Fruit fly (Drosophila melanogaster): Measurements from ENCODE around the gene CG43658.

Gene CG43658

DNA sequence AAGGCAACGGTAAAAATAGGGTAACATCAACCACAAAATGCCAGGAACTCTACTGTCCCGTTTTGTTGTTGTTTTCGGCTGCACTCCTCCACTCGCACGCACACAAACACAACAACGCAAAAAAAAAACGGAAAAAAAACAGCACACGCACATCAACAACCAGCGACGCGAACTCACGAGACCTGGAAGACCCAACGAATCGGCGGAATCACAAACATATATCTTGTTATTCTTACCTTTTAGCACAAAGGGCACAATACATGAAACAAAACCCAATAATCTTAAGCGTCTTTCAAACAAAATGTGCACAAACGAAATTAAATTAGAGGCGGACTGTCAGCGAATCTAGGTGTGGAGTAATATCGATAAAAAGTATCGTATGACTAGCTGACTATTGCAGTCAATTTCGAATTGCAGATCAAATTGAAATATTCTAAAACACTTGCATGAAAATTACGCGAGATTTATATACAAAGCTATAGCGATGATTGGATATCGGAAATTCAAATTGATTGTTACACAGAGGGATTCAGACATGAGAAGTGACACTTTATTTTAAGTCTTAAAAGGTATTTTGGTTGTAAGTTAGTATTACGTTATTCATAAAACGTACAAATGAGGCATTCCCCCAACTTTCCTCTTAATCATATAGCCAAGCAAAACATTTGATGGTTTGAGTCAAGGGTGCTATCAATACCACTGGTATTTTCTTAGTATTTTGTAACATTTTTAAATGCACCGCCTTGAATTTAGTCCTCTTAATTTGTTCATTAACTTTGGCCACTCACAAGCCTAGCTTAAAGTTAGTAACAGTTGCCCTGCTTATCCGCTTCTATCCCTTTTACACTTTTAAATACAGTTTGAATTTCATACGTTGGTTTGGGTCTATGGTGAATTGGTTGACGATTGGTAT lies 18.1 kb upstream of the CG43658 start, which contains the start of gene Ankle2:
Ankle2 (minus strand) TSS at position 361 of the 913 bp plus-strand sequence.
- TF ChIP-seq CTCF (optimal IDR thresholded peaks at IDR 0.05) (no peak), CG8478 (optimal IDR thresholded peaks at IDR 0.05) (no peak)

DNA sequence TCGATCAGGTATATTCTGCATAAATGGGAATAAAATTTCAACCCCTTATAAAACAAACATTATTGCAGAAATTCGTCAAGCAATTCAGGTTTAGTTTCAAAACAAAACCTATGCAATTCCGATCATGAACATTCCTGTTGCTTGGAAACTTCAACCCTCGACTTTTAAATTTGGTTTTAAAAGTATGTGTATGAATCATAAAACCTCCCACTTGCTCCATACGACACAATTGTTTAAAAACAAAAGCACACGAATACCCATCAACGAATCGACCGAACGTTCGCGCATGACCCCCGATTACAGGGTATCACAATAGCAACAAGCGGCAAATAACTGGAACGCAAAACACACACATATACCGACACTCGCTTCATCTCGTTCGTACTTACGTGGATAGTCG lies 17.1 kb upstream of the CG43658 start:
- TF ChIP-seq CTCF (optimal IDR thresholded peaks at IDR 0.05): no peak
- no peak for TF ChIP-seq CG8478 (optimal IDR thresholded peaks at IDR 0.05)

DNA sequence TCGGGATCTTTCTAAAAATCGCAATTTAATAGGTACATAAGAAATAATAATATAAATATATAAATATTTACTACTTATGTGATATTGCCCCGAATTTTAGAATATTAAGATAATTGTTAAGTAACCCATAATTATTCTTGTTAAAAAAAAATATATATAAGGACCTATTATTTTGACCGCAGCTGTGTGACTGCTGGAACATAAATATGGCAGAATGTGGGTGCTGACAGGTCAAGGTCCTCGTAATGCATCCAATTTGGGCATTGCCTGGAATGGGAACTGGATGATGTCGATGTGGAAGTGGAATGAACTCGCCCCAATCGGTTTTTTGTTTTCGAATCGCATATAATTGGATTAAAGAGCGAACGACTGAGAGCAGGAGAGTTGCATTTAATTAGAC lies 16.4 kb upstream of the CG43658 start:
- no peak for TF ChIP-seq CG8478 (optimal IDR thresholded peaks at IDR 0.05)
- TF ChIP-seq CTCF (optimal IDR thresholded peaks at IDR 0.05): no peak

DNA sequence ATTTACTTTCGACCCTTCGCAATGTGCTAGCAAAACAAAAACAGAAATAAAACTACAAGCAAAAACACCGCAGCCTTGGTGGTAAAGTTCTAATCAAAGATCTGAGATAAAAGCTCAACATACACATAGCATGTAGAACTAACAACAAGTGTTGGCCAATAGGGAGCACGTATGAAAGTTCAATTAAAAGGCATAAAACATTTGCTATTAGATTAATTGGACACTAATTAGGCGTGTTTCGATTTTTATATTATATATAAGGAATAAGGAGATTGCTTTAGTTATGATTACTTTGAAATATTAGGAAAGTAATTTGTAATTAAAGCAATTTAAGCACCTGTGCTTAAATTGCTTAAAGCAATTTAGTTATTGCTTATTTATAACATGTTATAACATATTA lies 15.6 kb upstream of the CG43658 start:
- TF ChIP-seq CTCF (optimal IDR thresholded peaks at IDR 0.05): no peak
- TF ChIP-seq CG8478 (optimal IDR thresholded peaks at IDR 0.05): no peak

DNA sequence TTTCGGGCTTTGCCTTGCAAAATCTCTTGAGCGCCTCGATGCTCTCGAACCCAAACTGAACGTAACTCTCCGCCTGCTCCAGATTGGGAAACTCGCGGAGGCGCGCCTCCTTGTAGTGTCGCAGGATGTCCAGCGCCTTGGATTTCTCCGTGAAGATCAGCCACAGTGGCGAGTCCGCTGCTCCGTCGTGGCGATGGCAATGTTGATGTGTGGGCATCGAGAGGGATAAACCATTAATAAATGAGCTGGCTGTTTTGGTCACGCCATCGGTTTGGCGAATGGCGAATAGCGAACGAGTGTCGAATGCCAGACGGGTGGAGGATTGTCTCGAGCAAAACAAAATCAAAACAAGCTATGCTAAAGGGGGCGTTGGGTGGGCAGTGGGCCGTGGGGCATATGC lies 14.9 kb upstream of the CG43658 start:
- no peak for TF ChIP-seq CG8478 (optimal IDR thresholded peaks at IDR 0.05)
- TF ChIP-seq CTCF (optimal IDR thresholded peaks at IDR 0.05): no peak

DNA sequence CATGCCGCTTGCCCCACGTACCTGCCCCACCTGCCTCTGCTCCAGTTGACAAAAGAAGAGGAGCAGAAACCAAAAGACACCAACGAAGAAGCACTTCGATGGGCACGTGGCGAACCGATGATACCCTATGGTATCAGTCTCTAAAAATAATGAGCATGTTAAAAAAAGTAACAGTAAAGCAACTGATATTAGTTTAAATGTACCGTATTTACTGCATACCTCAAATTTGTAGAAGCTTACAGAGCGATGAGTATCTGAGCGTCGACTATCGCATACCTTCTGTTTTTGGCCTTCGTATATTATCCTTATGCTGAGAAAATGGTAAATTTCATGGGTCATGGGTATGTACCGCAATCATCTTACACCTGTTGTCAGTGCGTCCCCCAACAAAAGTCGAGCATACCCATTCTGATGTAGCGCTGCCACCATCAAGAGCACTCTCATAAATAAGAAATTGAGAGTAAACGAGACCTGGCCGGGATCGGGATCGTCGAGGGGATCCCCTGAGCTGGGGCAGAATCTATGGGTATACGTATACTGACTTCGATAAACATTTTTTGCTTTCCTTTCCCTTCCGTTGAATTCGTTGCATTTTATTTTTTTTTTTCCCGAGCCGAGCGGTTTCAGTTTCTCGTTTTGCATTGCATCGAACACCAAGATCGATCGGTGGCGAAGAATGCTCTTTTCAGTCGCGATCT lies 10.1 kb upstream of the CG43658 start:
- TF ChIP-seq CG8478 (optimal IDR thresholded peaks at IDR 0.05) (no peak), CTCF (optimal IDR thresholded peaks at IDR 0.05) (no peak)

DNA sequence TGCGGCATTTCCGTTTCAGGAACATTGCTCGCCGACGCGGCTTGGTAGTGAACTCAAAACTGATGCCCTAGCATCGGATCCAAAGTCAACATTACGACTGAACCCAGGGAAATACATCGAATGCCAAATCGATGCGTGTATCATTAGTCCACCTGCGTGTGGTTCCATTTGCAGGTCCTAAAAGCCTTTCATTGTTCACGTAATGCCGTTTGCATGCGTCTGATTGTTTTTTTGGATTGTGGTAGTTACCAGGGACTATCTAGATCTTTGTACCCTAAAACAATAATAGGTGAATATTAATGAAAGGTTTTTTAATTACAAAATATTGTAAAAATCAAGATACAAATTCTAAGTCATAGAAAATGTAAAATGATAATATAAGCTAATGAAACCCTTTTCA lies 8.1 kb upstream of the CG43658 start, which contains the start of gene ppk23:
ppk23 (minus strand) TSS at position 101 of the 400 bp plus-strand sequence.
- TF ChIP-seq CTCF (optimal IDR thresholded peaks at IDR 0.05) (no peak), CG8478 (optimal IDR thresholded peaks at IDR 0.05) (no peak)

DNA sequence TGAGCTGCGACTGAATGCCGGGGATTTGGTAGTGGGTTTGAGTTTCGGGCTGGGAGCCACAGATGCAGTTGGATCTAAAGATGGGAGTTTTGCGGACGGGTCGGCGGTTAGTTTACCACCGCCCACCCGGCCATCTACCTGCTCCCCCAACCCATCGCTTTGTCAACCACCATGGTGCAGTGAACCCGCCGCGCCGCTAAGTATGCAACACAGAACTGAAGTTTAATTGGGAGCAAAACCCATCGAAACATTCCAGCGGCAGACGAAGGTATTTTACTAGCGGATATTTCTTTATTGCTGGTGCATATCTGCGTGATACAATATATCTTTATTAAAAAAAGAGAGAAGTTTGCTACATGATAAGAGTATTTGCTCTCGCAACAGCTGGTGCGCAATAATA lies 5.1 kb upstream of the CG43658 start:
- TF ChIP-seq CTCF (optimal IDR thresholded peaks at IDR 0.05) (no peak), CG8478 (optimal IDR thresholded peaks at IDR 0.05) (no peak)

DNA sequence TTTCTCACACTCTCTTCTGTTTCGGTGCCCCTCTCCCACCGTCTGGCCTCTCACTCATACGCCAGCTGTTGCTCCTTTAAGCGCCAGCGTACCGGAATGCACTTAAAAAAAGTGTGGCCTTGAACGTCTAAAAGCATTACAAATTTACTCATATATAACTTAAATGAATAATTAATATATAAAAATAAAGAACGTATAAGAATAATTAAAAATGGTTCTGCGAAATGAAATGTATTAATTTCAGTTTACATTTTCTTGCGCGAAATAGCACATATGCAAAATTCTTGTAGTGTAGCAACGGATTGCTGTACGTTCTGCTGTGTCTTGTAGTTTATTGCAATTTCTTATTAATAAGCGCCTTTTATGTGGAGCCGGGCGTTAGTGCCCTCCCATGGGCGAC lies 1.6 kb upstream of the CG43658 start:
- TF ChIP-seq CG8478 (optimal IDR thresholded peaks at IDR 0.05) (no peak), CTCF (optimal IDR thresholded peaks at IDR 0.05) (no peak)

DNA sequence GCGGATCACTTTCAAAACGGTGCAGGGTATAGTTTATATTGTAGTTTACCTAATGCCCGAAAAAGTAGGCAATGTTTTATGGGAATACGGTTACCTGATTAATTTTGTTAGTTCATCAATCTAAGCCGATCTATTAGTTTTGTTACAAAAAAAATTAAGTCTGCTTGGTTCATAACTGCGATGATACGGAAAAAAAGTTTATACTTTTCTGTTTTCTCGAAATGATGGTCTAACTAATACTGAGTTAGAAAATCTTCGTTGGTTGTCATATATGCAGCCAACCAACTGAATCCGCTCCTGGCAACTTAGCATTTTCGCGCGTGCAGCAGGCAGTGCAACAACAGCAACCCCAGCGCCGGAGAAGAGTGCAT lies 948 bp upstream of the CG43658 start:
- TF ChIP-seq CG8478 (optimal IDR thresholded peaks at IDR 0.05) (no peak), CTCF (optimal IDR thresholded peaks at IDR 0.05) (no peak)

DNA sequence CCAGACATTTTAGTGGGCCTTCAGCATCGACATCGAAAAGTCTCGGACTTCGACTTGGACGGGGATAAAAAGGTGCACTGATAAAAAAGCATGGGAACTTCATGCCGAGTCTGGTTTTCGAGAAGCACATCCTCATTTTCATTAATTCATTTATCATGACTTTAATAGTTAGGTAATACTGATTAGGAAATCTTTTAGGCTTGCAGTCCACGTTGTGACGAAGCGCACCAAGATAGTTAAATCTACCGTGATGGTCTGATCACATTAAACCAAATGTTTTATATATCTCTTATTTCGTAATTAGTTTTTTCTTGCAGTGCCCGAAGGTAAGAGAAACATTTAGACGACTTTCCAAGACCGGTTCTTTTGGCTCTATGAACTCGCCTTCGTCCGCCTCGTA lies 2.3 kb downstream of the CG43658 start:
- TF ChIP-seq CTCF (optimal IDR thresholded peaks at IDR 0.05) (no peak), CG8478 (optimal IDR thresholded peaks at IDR 0.05) (no peak)

DNA sequence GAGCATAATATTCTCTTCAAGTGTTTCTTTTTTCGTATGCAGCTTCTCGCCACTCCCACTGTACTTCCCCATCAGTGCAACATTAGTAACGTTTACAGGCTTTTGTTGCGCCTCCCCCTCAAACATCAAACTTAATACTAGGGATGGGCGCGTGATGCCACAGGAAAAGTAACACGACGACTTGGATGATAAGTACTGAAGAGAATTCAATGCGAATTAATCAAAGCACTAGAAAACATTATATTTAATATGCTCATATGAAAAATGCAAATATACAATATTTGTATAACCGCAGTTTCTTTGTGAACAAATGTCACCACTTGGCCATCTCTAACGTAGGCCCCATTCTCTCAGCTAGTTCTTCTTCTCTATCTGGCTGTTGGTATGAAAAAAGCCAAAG lies 5.8 kb downstream of the CG43658 start:
- TF ChIP-seq CTCF (optimal IDR thresholded peaks at IDR 0.05) (no peak), CG8478 (optimal IDR thresholded peaks at IDR 0.05) (no peak)

DNA sequence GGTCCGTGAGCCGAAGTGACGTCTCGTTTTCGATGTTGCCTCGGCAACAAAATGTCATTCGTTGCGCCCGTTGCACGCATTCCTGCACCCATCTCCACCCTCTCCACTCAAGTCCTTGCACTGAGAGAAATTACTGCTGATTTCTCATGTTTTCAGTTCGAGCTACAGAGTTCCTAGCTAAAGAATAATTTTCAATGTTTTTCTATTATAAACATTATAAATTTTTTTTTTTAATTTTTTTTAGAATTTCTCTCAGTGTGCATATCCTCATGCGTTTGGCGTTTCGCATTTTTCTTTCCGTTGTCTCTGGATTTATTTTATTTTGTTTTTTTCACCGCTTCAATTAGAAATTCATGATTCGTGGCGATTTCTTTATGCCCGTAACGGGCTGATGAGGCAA lies 10.0 kb downstream of the CG43658 start:
- TF ChIP-seq CG8478 (optimal IDR thresholded peaks at IDR 0.05): no peak
- no peak for TF ChIP-seq CTCF (optimal IDR thresholded peaks at IDR 0.05)

DNA sequence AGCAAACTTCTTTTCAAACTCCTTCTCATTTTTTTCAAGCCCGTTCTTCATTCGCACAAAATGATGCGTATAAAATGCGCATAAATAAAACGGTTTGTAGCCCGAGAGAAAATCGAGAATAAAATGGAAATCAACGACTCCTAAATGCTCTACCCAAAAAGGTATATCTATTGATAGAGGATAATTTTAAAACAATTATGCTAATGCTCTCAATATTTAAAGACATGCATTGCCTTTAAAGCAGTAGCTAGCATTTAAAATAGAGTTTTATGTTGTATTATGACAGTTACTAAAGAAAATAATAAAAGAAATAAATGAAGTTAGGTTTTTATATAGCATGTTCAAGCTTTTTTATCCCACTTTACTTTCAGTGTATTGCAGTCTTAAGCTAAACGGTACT lies 10.7 kb downstream of the CG43658 start:
- TF ChIP-seq CG8478 (optimal IDR thresholded peaks at IDR 0.05): no peak
- no peak for TF ChIP-seq CTCF (optimal IDR thresholded peaks at IDR 0.05)

DNA sequence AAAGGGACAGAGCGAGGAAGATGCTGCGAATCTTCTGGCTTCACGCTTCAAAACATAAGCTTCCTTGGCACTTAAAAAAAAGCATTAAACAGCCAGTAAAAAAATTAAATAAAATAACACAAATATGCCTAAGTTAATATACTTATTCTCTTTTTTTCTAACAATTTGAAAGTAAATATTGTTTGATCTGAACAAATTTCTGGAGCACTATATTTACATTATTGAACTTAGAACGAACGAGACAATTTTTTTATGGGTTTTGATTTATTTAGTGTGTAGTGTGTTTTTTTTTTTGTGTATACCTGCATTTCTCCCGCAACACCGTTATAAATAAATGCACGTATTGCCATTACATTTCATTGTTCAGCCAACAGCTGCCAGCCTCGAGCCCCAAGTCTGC lies 15.4 kb downstream of the CG43658 start:
- TF ChIP-seq CTCF (optimal IDR thresholded peaks at IDR 0.05) (no peak), CG8478 (optimal IDR thresholded peaks at IDR 0.05) (no peak)

DNA sequence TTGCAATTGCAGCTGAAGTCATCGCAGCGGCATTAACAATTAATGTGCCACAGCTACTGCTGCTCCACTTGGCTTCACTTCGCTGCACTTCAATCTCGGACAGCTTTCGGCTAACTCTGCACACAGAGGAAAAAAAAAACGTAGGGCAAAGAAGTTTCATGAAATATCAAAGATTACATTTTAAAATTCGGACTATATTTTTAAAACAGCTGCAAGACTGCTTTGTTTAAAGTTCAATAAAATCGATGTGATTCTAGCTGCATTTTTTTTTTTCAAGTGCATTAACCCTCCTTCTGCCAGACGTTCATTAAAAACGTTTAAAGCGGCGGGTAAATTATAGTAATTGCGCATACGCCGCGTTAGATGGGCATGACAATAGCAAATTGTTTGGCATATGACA lies 16.6 kb downstream of the CG43658 start:
- TF ChIP-seq CG8478 (optimal IDR thresholded peaks at IDR 0.05): no peak
- no peak for TF ChIP-seq CTCF (optimal IDR thresholded peaks at IDR 0.05)

Measured in S2 (cell line).